Fruit fly (Drosophila melanogaster) whole organism, embryonic: ENCODE data around the gene CG17839.

Experiments used
- Ada2b ChIP-seq: fragments of 200-800 bp; sonication (Bioruptor generic); IDR thresholded peaks from 2 replicates; pipeline ENCODE4 v1.3.6; 2022; ENCODE audit warnings: missing biosample characterization, missing genetic modification characterization
- Antp ChIP-seq: fragments of 200-800 bp; sonication (Bioruptor generic); optimal IDR thresholded peaks from 3 replicates; lab custom pipeline; 2016; ENCODE audit warnings: missing biosample characterization, missing genetic modification characterization
- Atf6 ChIP-seq: fragments of 200-800 bp; sonication (Bioruptor generic); IDR thresholded peaks from 2 replicates; pipeline ENCODE4 v1.3.6; 2022; ENCODE audit warnings: missing biosample characterization, missing genetic modification characterization
- Awh ChIP-seq: fragments of 200-800 bp; sonication (Bioruptor generic); IDR thresholded peaks from 2 replicates; pipeline ENCODE4, ENCODE4 v1.3.6; 2022; ENCODE audit warnings: missing biosample characterization, missing genetic modification characterization
- CG10267 ChIP-seq: fragments of 200-800 bp; sonication (Bioruptor generic); optimal IDR thresholded peaks from 2 replicates; lab custom pipeline; 2018; ENCODE audit warnings: missing biosample characterization, mild to moderate bottlenecking, missing genetic modification characterization, moderate library complexity
- CG10543 ChIP-seq: fragments of 200-800 bp; sonication (Bioruptor generic); optimal IDR thresholded peaks from 3 replicates; lab custom pipeline; 2017; ENCODE audit warnings: missing biosample characterization, mild to moderate bottlenecking, missing genetic modification characterization, moderate library complexity
- CG10654 ChIP-seq: fragments of 200-800 bp; sonication (Bioruptor generic); optimal IDR thresholded peaks from 2 replicates; lab custom pipeline; 2016; ENCODE audit warnings: missing biosample characterization, missing genetic modification characterization
- CG11696 ChIP-seq: fragments of 200-800 bp; sonication (Bioruptor generic); IDR thresholded peaks from 2 replicates; pipeline ENCODE4 v1.3.6; 2022; ENCODE audit warnings: missing biosample characterization, missing genetic modification characterization
- CG14441 ChIP-seq: fragments of 200-800 bp; sonication (Bioruptor generic); IDR thresholded peaks from 2 replicates; pipeline ENCODE4 v1.3.6; 2022; ENCODE audit warnings: missing biosample characterization, missing genetic modification characterization
- CG1603 ChIP-seq: fragments of 200-800 bp; sonication (Bioruptor generic); optimal IDR thresholded peaks from 2 replicates; lab custom pipeline; 2019; ENCODE audit warnings: missing biosample characterization, mild to moderate bottlenecking, missing genetic modification characterization, moderate library complexity
- CG16779 ChIP-seq: fragments of 200-800 bp; sonication (Bioruptor generic); IDR thresholded peaks from 2 replicates; pipeline ENCODE4 v1.3.6; 2022; ENCODE audit warnings: missing biosample characterization, missing genetic modification characterization
- CG18476 ChIP-seq: fragments of 200-800 bp; sonication (Bioruptor generic); optimal IDR thresholded peaks from 2 replicates; lab custom pipeline; 2016; ENCODE audit warnings: missing biosample characterization, mild to moderate bottlenecking, missing genetic modification characterization
- CG18764 ChIP-seq: fragments of 200-800 bp; sonication (Bioruptor generic); optimal IDR thresholded peaks from 3 replicates; lab custom pipeline; 2016; ENCODE audit warnings: missing biosample characterization, missing genetic modification characterization
- CG30403 ChIP-seq: fragments of 200-800 bp; sonication (Bioruptor generic); optimal IDR thresholded peaks from 3 replicates; lab custom pipeline; 2016; ENCODE audit warnings: missing biosample characterization, missing genetic modification characterization
- CG30431 ChIP-seq: fragments of 200-800 bp; sonication (Bioruptor generic); optimal IDR thresholded peaks from 2 replicates; lab custom pipeline; 2017; ENCODE audit warnings: missing biosample characterization, missing genetic modification characterization
- CG31365 ChIP-seq: fragments of 200-800 bp; sonication (Bioruptor generic); optimal IDR thresholded peaks from 2 replicates; lab custom pipeline; 2018; ENCODE audit warnings: missing biosample characterization, mild to moderate bottlenecking, missing genetic modification characterization
- CG32767 ChIP-seq: fragments of 200-800 bp; sonication (Bioruptor generic); IDR thresholded peaks from 2 replicates; pipeline ENCODE4 v1.3.6; 2022; ENCODE audit warnings: missing biosample characterization, missing genetic modification characterization
- CG3726 ChIP-seq: fragments of 200-800 bp; sonication (Bioruptor generic); IDR thresholded peaks from 3 replicates; pipeline ENCODE4, ENCODE4 v1.3.6; 2022; ENCODE audit warnings: missing biosample characterization, missing genetic modification characterization
- CG4424 ChIP-seq: fragments of 200-800 bp; sonication (Bioruptor generic); optimal IDR thresholded peaks from 3 replicates; lab custom pipeline; 2016; ENCODE audit warnings: missing biosample characterization, missing genetic modification characterization
- CG4730 ChIP-seq: fragments of 200-800 bp; sonication (Bioruptor generic); IDR thresholded peaks from 2 replicates; pipeline ENCODE4 v1.3.6; 2022; ENCODE audit warnings: missing biosample characterization, missing genetic modification characterization
- CG5245 ChIP-seq: fragments of 200-800 bp; sonication (Bioruptor generic); optimal IDR thresholded peaks from 3 replicates; lab custom pipeline; 2016; ENCODE audit warnings: missing biosample characterization, missing genetic modification characterization
- CG6813 ChIP-seq: fragments of 200-800 bp; sonication (Bioruptor generic); optimal IDR thresholded peaks from 2 replicates; lab custom pipeline; 2017; ENCODE audit warnings: missing biosample characterization, missing genetic modification characterization, mild to moderate bottlenecking, moderate library complexity, missing genetic modification reagents
- CG7987 ChIP-seq: fragments of 200-800 bp; sonication (Bioruptor generic); optimal IDR thresholded peaks from 2 replicates; lab custom pipeline; 2018; ENCODE audit warnings: missing biosample characterization, mild to moderate bottlenecking, missing genetic modification characterization, moderate library complexity
- CG9727 ChIP-seq: fragments of 200-800 bp; sonication (Bioruptor generic); optimal IDR thresholded peaks from 3 replicates; lab custom pipeline; 2017; ENCODE audit warnings: missing biosample characterization, mild to moderate bottlenecking, missing genetic modification characterization
- Deaf1 ChIP-seq: fragments of 200-800 bp; optimal IDR thresholded peaks from 3 replicates; lab custom pipeline; 2019; ENCODE audit warnings: missing biosample characterization, mild to moderate bottlenecking, missing genetic modification characterization, moderate library complexity
- Dp ChIP-seq: fragments of 200-800 bp; sonication (Bioruptor generic); optimal IDR thresholded peaks from 2 replicates; lab custom pipeline; 2018; ENCODE audit warnings: missing biosample characterization, mild to moderate bottlenecking, missing genetic modification characterization, moderate library complexity
- MBD-R2 ChIP-seq: fragments of 200-800 bp; sonication (Bioruptor generic); IDR thresholded peaks from 2 replicates; pipeline ENCODE4 v1.3.6; 2022; ENCODE audit warnings: missing biosample characterization, missing genetic modification characterization
- MESR4 ChIP-seq: fragments of 200-800 bp; sonication (Bioruptor generic); optimal IDR thresholded peaks from 2 replicates; lab custom pipeline; 2018; ENCODE audit warnings: missing biosample characterization, mild to moderate bottlenecking, missing genetic modification characterization, moderate library complexity
- Mad ChIP-seq: fragments of 200-800 bp; sonication (Bioruptor generic); optimal IDR thresholded peaks from 2 replicates; lab custom pipeline; 2016; ENCODE audit warnings: missing biosample characterization, missing genetic modification characterization
- Neu2 ChIP-seq: fragments of 200-800 bp; sonication (Bioruptor generic); optimal IDR thresholded peaks from 3 replicates; lab custom pipeline; 2016; ENCODE audit warnings: missing biosample characterization, missing genetic modification characterization, borderline replicate concordance
- Nf-YA ChIP-seq: fragments of 200-800 bp; sonication (Bioruptor generic); IDR thresholded peaks from 2 replicates; pipeline ENCODE4 v1.3.6; 2022; ENCODE audit warnings: missing biosample characterization, missing genetic modification characterization
- Scr ChIP-seq: fragments of 200-800 bp; sonication (Bioruptor generic); IDR thresholded peaks from 2 replicates; pipeline ENCODE4 v1.3.6; 2022; ENCODE audit warnings: missing biosample characterization, missing genetic modification characterization; ENCODE audit not compliant: partially characterized antibody
- Six4 ChIP-seq: fragments of 200-800 bp; sonication (Bioruptor generic); optimal IDR thresholded peaks from 2 replicates; lab custom pipeline; 2016; ENCODE audit warnings: missing biosample characterization, missing genetic modification characterization
- Ssrp ChIP-seq: fragments of 200-800 bp; sonication (Bioruptor generic); optimal IDR thresholded peaks from 2 replicates; lab custom pipeline; 2018; ENCODE audit warnings: missing biosample characterization, mild to moderate bottlenecking, missing genetic modification characterization, moderate library complexity
- ab ChIP-seq: fragments of 200-800 bp; sonication (Bioruptor generic); optimal IDR thresholded peaks from 2 replicates; lab custom pipeline; 2016; ENCODE audit warnings: missing biosample characterization, missing genetic modification characterization
- ac ChIP-seq: fragments of 200-800 bp; sonication (Bioruptor generic); optimal IDR thresholded peaks from 3 replicates; lab custom pipeline; 2017; ENCODE audit warnings: missing biosample characterization, mild to moderate bottlenecking, missing genetic modification characterization
- bbx ChIP-seq: fragments of 200-800 bp; sonication (Bioruptor generic); IDR thresholded peaks from 2 replicates; pipeline ENCODE4 v1.3.6; 2022; ENCODE audit warnings: missing biosample characterization, missing genetic modification characterization; ENCODE audit not compliant: partially characterized antibody
- bcd ChIP-seq: fragments of 200-800 bp; sonication (Bioruptor generic); optimal IDR thresholded peaks from 2 replicates; lab custom pipeline; 2017; ENCODE audit warnings: missing biosample characterization, mild to moderate bottlenecking, missing genetic modification characterization
- chm ChIP-seq: fragments of 200-800 bp; sonication (Bioruptor generic); IDR thresholded peaks from 2 replicates; pipeline ENCODE4 v1.3.6; 2022; ENCODE audit warnings: missing biosample characterization, missing genetic modification characterization
- da ChIP-seq: fragments of 200-800 bp; sonication (Bioruptor generic); optimal IDR thresholded peaks from 2 replicates; lab custom pipeline; 2016; ENCODE audit warnings: missing biosample characterization, missing genetic modification characterization
- dpn ChIP-seq, 2 experiments: fragments of 200-800 bp; sonication (Bioruptor generic); optimal IDR thresholded peaks; 3 replicates each; lab custom pipeline; 2016; ENCODE audit warnings: missing biosample characterization in 2 of 2, missing genetic modification characterization in 2 of 2
- fru ChIP-seq: fragments of >200 bp; optimal IDR thresholded peaks from 2 replicates; lab custom pipeline; 2017
- gcm2 ChIP-seq: fragments of 200-800 bp; sonication (Bioruptor generic); optimal IDR thresholded peaks from 2 replicates; lab custom pipeline; 2016; ENCODE audit warnings: missing biosample characterization, missing genetic modification characterization
- gsb ChIP-seq: fragments of 200-800 bp; sonication (Bioruptor generic); IDR thresholded peaks from 2 replicates; pipeline ENCODE4 v1.3.6; 2022; ENCODE audit warnings: missing biosample characterization, missing genetic modification characterization
- insv ChIP-seq, 2 experiments: fragments of 200-800 bp; sonication (Bioruptor generic); optimal IDR thresholded peaks; 3 replicates each; lab custom pipeline; 2016 to 2018; ENCODE audit warnings: missing biosample characterization in 2 of 2, missing genetic modification characterization in 2 of 2
- lov ChIP-seq, 2 experiments: fragments of 200-800 bp in 1 of 2; fragments of >200 bp in 1 of 2; sonication (Bioruptor generic) in 1 of 2; IDR thresholded peaks in 1 of 2; optimal IDR thresholded peaks in 1 of 2; 2 replicates in 1 of 2; 3 replicates in 1 of 2; pipeline versions ENCODE4 v1.3.6 to Lab custom; 2017 to 2022; ENCODE audit warnings: missing biosample characterization in 1 of 2, missing genetic modification characterization in 1 of 2
- nmo ChIP-seq: fragments of 200-800 bp; sonication (Bioruptor generic); optimal IDR thresholded peaks from 2 replicates; lab custom pipeline; 2018; ENCODE audit warnings: missing biosample characterization, mild to moderate bottlenecking, missing genetic modification characterization, moderate library complexity
- otp ChIP-seq: fragments of 200-800 bp; sonication (Bioruptor generic); IDR thresholded peaks from 3 replicates; pipeline ENCODE4, ENCODE4 v1.3.6; 2022; ENCODE audit warnings: missing biosample characterization, missing genetic modification characterization
- pho ChIP-seq: fragments of 200-800 bp; sonication (Bioruptor generic); optimal IDR thresholded peaks from 2 replicates; lab custom pipeline; 2016; ENCODE audit warnings: missing biosample characterization, missing genetic modification characterization
- pum ChIP-seq: fragments of 200-800 bp; sonication (Bioruptor generic); optimal IDR thresholded peaks from 2 replicates; lab custom pipeline; 2016; ENCODE audit warnings: missing biosample characterization, missing genetic modification characterization
- stc ChIP-seq: fragments of 200-800 bp; sonication (Bioruptor generic); IDR thresholded peaks from 2 replicates; pipeline ENCODE4 v1.3.6; 2022; ENCODE audit warnings: missing biosample characterization, missing genetic modification characterization
- sug ChIP-seq: fragments of 200-800 bp; optimal IDR thresholded peaks from 2 replicates; lab custom pipeline; 2019; ENCODE audit warnings: missing biosample characterization, mild to moderate bottlenecking, missing genetic modification characterization, moderate library complexity
- wor ChIP-seq: fragments of 200-800 bp; sonication (Bioruptor generic); IDR thresholded peaks from 2 replicates; pipeline ENCODE4 v1.3.6; 2022; ENCODE audit warnings: missing biosample characterization, missing genetic modification characterization

Gene CG17839

DNA sequence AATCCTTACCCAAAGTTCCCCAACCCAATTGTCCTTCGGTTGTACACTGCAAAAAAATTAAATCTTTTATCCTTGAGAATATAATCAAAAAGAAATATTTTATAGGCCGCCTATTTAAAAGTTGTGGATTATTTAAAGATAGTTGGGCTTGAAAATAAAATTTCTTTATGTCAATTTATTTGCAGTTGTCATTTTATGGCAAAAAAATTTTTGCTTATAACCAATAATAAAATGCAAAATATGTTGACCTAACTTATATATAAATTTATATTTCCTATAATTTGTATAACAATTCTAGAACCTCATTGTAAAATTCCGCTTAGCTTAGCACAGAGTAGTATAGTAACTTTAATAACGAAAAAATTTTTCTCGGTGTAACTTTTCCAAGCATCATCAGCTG lies 42.5 kb downstream of the CG17839 start (continued):
- no peak for TF ChIP-seq CG6813 (GFP tag; lab: Kevin White, UChicago)
- TF ChIP-seq CG10654 (GFP tag; lab: Kevin White, UChicago): no peak
- no peak for TF ChIP-seq otp
- TF ChIP-seq Deaf1 (tag; lab: Kevin White, UChicago): peak; percentile 24
- no peak for TF ChIP-seq CG3726 (GFP tag; lab: Robert Waterston, UW)
- TF ChIP-seq nmo: peak; percentile 23
- no peak for TF ChIP-seq Six4 (GFP tag; lab: Kevin White, UChicago)
- no peak for TF ChIP-seq CG11696
- TF ChIP-seq insv (GFP tag; optimal IDR thresholded peaks at IDR 0.05; lab: Kevin White, UChicago): no peak
- no peak for TF ChIP-seq Dp
- no peak for TF ChIP-seq CG32767 (GFP tag; lab: Robert Waterston, UW)
- no peak for TF ChIP-seq Scr (GFP tag; lab: Robert Waterston, UW)
- TF ChIP-seq stc (GFP tag; lab: Robert Waterston, UW): no peak
- no peak for TF ChIP-seq gsb (GFP tag; lab: Robert Waterston, UW)
- TF ChIP-seq MBD-R2 (GFP tag; lab: Robert Waterston, UW): no peak
- no peak for TF ChIP-seq CG18476 (GFP tag; lab: Kevin White, UChicago)
- no peak for TF ChIP-seq CG7987 (GFP tag; lab: Kevin White, UChicago)
- no peak for TF ChIP-seq Nf-YA (GFP tag; lab: Robert Waterston, UW)
- no peak for TF ChIP-seq chm (GFP tag; lab: Robert Waterston, UW)
- TF ChIP-seq bcd (GFP tag; lab: Kevin White, UChicago): peak; percentile 4
- TF ChIP-seq bbx (GFP tag; lab: Robert Waterston, UW): no peak
- peak; percentile 42 for TF ChIP-seq CG30403
- no peak for TF ChIP-seq Atf6 (GFP tag; lab: Robert Waterston, UW)
- TF ChIP-seq sug (tag; lab: Kevin White, UChicago): peak; percentile 24
- TF ChIP-seq CG4730: no peak
- no peak for TF ChIP-seq CG31365 (tag; lab: Kevin White, UChicago)
- no peak for TF ChIP-seq Neu2 (GFP tag; lab: Kevin White, UChicago)
- no peak for TF ChIP-seq CG5245 (GFP tag; lab: Kevin White, UChicago)
- TF ChIP-seq pho (GFP tag; lab: Kevin White, UChicago): no peak
- no peak for TF ChIP-seq CG10543
- no peak for TF ChIP-seq gcm2
- no peak for TF ChIP-seq CG4424 (GFP tag; lab: Kevin White, UChicago)
- TF ChIP-seq lov (optimal IDR thresholded peaks at IDR 0.05; lab: Kevin White, UChicago): no peak
- no peak for TF ChIP-seq lov (GFP tag; IDR thresholded peaks at IDR 0.05; lab: Robert Waterston, UW)
- no peak for TF ChIP-seq CG16779 (GFP tag; lab: Robert Waterston, UW)
- TF ChIP-seq CG1603 (tag; lab: Kevin White, UChicago): no peak
- no peak for TF ChIP-seq Awh
- no peak for TF ChIP-seq CG18764 (GFP tag; lab: Kevin White, UChicago)
- TF ChIP-seq CG10267 (tag; lab: Kevin White, UChicago): peak; percentile 15
- no peak for TF ChIP-seq dpn (GFP tag; optimal IDR thresholded peaks at IDR 0.05; lab: Kevin White, UChicago)
- no peak for TF ChIP-seq Ssrp
- TF ChIP-seq fru: no peak
- no peak for TF ChIP-seq CG30431 (GFP tag; lab: Kevin White, UChicago)
- peak; percentile 42 for TF ChIP-seq CG9727 (GFP tag; lab: Kevin White, UChicago)
- no peak for TF ChIP-seq MESR4 (GFP tag; lab: Kevin White, UChicago)
- TF ChIP-seq da: no peak
- no peak for TF ChIP-seq ab
- TF ChIP-seq ac (GFP tag; lab: Kevin White, UChicago): no peak
- no peak for TF ChIP-seq wor (GFP tag; lab: Robert Waterston, UW)
- TF ChIP-seq Mad (GFP tag; lab: Kevin White, UChicago): no peak
- TF ChIP-seq pum (GFP tag; lab: Kevin White, UChicago): no peak
- no peak for TF ChIP-seq Antp (GFP tag; lab: Kevin White, UChicago)
- no peak for TF ChIP-seq Ada2b (GFP tag; lab: Robert Waterston, UW)
- peak; percentile 33; the same call in 1 of the 2 replicates for TF ChIP-seq CG14441 (GFP tag; lab: Robert Waterston, UW)
